Worm (Caenorhabditis elegans): ENCODE results near the gene T01C8.3.
A peak's percentile ranks its signal among the peaks of the same experiment; 100 is the strongest.

ce11 chrX:16811974-16812373 is 29.0 kb upstream of the T01C8.3 start:
- TF ChIP-seq snpc-4 (tag; optimal IDR thresholded peaks at IDR 0.05) (no peak), unc-39 (tag; optimal IDR thresholded peaks at IDR 0.05) (no peak), lin-13 (tag; optimal IDR thresholded peaks at IDR 0.05) (no peak), lsy-2 (tag; optimal IDR thresholded peaks at IDR 0.05) (no peak), unc-62 (GFP tag; optimal IDR thresholded peaks at IDR 0.05) (peak; percentile 0)

All from whole organism, mixed stage, embryonic.